Worm (Caenorhabditis elegans): ENCODE data around the gene lag-2.

The lag-2 gene

DNA sequence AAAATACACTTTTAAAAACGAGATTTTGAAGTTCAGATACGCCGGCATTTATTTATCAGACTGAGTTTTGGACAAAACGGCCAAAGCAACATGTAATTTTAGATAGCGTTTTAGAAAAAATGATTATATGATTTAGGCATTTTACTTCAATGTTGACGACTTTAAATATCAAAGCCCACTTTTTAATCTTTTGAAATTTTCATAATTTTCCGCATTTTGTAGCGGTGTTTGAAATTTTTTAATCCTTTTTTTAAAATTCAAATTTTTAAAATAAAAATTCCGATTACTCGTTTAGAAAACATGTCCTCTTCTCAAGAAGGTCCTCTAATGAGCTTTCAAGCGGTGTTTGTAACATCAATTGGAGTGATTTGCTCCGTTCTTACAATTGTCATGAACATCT is 18.3 kb upstream of the lag-2 start, which contains the start of gene srbc-6:
TSS of gene srbc-6 (plus strand) at position 301 of the 400 bp plus-strand sequence.
- no peak for TF ChIP-seq unc-62 (GFP tag; optimal IDR thresholded peaks at IDR 0.05)

DNA sequence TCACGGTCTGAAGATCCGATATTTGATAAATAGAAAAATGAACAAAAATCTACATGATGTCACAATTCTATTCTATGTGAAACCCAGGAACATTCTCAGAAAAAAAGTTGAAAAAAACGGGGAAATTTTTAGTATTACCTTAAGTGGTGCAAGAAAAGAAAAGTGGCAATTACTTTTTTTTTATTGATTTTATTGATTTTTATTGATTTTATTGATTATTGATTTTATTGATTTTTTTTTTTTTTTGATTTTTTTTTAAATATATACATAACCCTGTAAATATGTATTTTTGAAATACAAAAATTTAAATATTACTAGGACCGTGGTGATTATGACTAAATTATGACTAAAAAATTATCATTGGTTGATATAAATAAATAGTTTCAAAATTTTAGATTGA is 16.5 kb upstream of the lag-2 start:
- TF ChIP-seq unc-62 (GFP tag; optimal IDR thresholded peaks at IDR 0.05), result no peak

DNA sequence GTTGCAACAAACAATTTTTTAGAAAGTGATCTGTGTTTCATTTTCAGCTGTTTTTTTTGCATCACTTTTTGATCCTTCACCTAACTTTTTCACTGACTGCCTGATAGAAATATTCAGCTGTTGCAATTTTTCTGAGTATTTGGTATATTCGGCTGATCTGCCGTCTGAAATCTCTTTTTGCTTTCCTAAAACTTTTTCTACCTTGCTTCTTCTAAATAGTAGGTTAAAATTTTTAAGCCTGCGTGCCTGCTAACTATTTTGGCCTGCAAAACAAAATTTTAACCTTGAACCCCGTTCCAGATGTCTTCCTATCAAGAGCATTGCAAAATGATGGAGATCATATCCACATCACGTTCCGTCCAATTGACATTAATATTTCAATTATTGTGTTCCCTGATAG is 12.0 kb upstream of the lag-2 start, which contains the start of gene srab-8:
TSS of gene srab-8 (plus strand) at position 301 of the 400 bp plus-strand sequence.
- TF ChIP-seq unc-62 (GFP tag; optimal IDR thresholded peaks at IDR 0.05), result no peak

DNA sequence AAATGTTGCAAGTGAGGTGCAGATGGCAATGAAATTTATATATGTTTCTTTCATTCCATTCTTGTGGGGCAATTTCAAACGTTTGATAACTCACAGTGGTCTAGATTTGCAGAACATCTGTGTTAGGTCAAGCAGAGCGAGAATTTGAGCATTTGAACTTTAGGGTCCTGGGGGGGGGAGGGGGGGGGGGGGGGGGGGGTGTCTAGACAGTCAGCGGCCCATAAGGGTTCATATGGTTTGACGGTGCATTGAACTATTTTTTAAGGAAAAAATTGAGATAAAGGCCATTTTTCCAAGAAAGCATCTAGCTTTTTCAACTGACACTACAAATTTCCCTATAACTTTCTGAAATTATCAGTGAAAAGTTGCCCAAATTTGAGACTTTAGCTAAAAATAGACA is 2.3 kb upstream of the lag-2 start:
- no peak for TF ChIP-seq unc-62 (GFP tag; optimal IDR thresholded peaks at IDR 0.05)

DNA sequence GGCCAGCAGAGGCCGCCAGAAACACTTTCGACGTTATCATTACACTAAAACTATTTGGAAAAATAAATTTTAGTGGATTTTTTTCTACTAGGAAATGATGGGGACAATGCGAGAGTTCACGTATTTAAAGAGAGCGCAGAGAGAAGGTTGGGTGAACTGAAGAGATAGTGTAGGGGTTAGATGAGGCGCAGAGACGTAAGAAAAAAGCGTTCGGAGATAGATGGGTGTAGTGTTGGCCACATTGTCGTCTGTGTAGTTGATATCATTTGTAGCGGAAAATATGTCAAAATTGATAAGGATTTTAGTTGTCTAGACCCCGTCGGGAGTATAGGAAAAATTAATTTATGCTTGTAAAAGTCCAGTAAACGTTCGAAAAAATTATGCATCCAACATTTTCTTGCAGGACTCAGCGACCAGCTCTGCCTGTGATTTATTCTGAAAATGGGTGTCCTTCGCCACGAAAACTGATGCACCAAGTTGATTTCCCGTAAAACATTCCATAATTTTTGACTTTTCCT is 5.0 kb downstream of the lag-2 start, which contains the start of the genes Y73C8B.3 and Y73C8B.9:
TSS of gene Y73C8B.3 (minus strand) at position 147 of the 518 bp plus-strand sequence.
TSS of gene Y73C8B.9 (plus strand) at position 468 of the 518 bp plus-strand sequence.
- no peak for TF ChIP-seq unc-62 (GFP tag; optimal IDR thresholded peaks at IDR 0.05)

DNA sequence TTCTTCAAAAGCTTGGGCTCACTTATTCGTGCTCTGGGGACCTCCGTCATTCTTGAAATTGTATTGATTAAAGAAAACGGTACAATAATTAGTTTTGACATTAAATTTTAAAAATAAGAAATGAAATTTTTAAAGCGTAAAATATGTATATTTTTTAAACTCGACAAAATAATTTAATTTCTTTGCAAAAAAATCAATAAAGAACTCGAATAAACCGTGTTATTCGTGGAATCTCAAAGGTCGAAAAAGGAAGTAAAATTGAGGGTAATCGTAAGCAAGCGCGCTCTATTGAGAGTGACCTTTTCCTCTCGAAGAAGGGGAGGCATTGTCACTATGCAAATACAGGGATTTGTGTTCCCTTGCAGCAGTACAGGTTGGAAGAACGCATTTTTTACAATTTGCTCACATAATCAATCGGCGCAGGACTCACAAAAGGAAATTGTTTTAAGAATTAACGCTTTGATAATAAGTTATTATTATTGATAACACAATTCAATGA is 6.9 kb downstream of the lag-2 start, which contains the start of gene Y73C8B.2:
TSS of gene Y73C8B.2 (minus strand) at position 51 of the 499 bp plus-strand sequence.
- no peak for TF ChIP-seq unc-62 (GFP tag; optimal IDR thresholded peaks at IDR 0.05)

DNA sequence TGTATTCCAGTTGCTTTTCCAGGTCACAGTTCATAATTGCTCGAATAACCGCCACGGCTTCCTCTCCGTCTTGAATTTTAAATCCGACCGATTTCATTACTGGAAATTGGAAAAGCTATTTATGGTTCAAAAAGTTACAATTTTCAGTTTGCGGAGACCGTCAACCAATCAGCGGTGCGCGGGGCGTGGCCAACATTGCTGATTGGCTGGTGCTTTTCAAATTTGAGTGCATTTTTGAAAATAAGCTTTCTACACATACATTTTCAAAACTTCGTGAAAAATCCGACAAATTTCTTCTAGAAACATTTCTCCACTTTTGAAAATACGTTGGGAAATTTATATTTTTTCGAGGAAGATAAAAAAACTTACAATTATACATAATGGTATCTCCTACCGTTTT is 7.7 kb downstream of the lag-2 start:
- TF ChIP-seq unc-62 (GFP tag; optimal IDR thresholded peaks at IDR 0.05), result no peak

DNA sequence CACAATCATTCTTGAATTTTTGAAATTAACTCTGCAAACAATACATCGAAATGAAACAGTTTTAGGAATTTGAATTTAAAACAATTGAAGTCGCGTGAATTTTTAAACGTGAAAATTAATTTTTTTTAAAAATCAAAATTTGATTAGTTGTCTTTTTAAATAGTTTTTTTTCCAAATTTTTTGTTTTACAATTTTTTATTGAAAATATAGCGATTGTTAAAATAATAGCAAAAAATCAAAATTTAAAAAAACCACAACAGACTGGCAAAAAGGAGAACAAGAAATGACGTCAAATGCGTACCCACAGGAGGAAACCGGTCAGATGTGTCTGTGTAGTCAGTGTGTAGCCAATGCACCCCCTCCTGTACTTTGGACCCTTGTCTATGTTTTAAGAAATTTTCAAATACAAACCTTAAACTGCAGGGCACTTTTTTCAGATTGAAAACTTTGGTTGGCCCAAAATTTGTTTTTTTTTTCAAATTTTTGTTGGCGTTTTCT is 8.7 kb downstream of the lag-2 start, which contains the start of the genes Y73C8B.1 and Y73C8B.5:
TSS of gene Y73C8B.1 (minus strand) at position 51 of the 498 bp plus-strand sequence.
TSS of gene Y73C8B.5 (plus strand) at position 437 of the 498 bp plus-strand sequence.
- TF ChIP-seq unc-62 (GFP tag; optimal IDR thresholded peaks at IDR 0.05), result no peak

DNA sequence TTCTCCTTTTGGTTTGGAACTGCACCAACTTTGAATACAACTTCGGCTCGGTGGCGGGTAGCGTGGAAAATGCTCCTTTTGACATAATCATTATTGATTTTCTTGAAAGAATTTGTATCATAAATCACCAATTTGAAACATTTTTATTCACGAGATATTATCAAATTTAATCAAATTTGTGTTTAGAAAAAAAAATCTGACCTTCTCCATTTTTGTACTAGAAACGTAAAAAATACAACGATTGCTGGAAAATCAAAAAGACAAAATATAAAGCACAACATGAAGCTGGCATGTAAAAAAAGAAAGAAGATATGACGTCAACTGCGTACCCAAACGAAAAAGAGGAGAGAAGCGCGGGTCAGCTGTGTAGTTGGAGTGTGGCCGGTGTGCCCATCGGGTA is 12.2 kb downstream of the lag-2 start, which contains the start of gene K08D9.4:
TSS of gene K08D9.4 (minus strand) at position 101 of the 400 bp plus-strand sequence.
- no peak for TF ChIP-seq unc-62 (GFP tag; optimal IDR thresholded peaks at IDR 0.05)

DNA sequence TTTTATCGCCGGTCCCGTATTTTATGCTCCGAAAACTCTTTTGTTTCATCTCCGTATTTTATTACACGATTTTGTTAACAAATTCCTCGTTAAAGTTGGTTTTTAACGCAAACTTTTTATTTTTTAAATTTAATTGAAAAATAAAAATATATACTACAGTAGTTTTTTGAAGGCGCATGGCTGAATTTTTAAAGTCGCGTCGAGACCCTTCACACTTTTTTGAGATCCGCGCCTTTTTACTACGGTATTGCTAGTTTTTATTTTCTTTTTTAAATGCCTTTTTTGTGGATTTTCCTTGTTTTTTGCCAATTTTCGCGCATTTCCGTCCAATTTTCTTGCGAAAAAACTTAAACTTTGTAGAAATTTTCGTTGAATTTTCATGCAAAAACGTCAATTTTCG is 16.3 kb downstream of the lag-2 start:
- no peak for TF ChIP-seq unc-62 (GFP tag; optimal IDR thresholded peaks at IDR 0.05)

DNA sequence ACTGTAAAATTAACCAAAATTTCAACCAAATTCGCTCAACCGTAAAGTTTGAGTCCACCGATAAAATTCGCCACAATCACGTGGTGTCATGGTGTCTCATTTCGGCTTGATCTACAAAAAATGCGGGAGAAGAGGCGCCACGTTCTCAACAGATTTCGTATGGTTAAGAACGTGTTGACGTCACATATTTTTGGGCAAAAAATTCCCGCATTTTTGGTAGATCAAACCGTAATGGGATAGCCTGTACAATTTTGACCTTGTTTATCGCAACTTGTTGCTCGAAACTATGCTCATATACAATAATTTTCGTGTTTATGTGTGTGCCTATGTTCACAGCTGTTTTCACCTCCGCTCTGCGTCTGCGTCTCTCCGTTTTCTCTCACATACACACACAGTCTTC is 20.8 kb downstream of the lag-2 start:
- no peak for TF ChIP-seq unc-62 (GFP tag; optimal IDR thresholded peaks at IDR 0.05)

DNA sequence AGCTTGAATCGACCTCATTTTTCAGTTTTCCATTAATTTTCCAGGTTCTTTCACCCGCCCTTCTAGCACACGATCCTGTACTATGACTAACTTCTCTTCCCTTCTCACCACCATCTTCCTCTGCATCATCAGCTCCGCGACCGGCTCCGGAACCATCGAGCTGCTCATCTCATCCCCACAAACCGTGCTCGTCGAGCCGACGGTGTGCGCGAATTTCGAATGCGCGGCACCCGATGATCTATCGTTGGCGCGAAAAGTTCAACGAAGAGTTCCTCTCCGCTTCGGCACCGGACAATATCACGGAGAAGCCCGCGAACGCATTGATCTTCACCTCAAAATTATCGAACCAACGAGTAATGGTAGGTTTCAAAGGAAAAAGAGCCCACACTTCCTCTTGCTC is 22.0 kb downstream of the lag-2 start, which contains the start of gene apx-1:
TSS of gene apx-1 (plus strand) at position 50 of the 400 bp plus-strand sequence.
- TF ChIP-seq unc-62 (GFP tag; optimal IDR thresholded peaks at IDR 0.05), result no peak

DNA sequence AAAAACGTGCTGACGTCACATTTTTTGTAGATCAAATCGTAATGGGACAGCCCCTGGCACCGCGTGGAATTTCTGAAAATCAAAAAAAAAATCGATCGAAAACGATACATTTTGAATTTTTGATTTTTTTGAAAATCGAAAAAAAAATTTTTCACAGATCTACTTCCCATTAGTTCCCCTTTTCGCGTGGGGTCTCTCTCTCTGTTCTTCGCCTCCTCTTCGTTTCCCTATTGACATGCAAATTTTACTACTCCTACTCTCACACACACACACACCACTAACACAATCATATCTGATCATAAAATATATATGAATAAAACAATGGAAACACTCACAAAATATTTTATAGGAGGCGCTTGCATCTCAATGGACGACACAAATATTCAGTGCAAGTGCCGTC is 30.5 kb downstream of the lag-2 start:
- no peak for TF ChIP-seq unc-62 (GFP tag; optimal IDR thresholded peaks at IDR 0.05)

DNA sequence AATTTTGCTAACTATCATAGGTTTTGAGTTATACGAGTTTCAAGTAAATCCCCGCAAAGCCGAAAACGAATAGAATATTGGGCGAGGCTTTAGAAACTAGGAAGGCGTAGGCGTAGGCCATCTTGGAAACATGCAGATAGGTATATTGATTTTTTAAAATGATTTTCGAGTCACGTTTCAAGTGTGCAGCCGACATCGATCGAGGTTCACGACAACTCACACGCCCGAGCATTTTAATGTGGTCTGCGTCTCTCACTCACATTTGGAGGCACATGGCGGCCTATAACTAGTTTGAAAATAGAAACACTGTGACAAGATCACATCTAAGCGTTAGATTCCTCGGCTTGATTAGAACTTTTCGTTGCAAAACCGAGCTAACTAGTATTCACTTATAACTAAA is 39.2 kb downstream of the lag-2 start, which contains the start of gene K08D9.2:
TSS of gene K08D9.2 (plus strand) at position 301 of the 400 bp plus-strand sequence.
- no peak for TF ChIP-seq unc-62 (GFP tag; optimal IDR thresholded peaks at IDR 0.05)

DNA sequence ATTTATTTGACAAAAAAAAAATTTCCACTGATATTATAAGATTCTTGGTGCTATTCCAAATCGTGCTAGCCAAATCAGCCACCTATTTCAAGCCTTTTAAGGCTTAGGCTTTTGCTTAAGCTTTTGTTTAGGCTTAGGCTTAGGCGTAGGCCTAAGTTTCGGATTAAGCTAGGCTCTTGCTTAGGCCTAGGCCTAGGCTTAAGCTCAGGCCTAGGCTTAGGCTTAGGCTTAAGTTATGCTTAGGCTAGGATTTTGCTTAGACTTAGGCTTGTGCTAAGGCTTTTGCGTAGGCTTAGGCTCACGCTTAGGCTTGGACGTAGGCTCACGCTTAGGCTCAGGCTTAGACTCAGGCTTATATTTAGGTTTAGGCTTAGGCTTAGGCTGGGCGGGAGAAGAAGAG is 42.0 kb downstream of the lag-2 start:
- no peak for TF ChIP-seq unc-62 (GFP tag; optimal IDR thresholded peaks at IDR 0.05)

DNA sequence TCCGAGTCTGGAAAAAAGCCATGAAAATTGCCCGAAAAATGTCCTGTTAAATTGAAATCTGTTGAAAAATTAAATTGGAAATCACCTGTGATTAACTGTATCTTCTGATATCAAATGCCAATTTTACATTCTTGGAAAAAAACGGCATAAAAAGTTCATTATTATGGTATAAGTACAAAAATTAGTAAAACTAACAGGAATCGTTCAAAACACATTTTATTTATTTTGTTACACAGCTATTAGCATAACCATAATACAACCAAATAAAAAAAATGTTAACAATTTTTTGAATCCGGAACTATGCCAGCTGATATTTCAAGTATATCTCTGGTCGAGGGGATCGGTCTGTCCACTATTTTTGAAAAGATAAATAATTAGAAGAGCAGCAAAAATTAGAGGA is 42.5 kb downstream of the lag-2 start, which contains the start of gene K08D9.10:
TSS of gene K08D9.10 (plus strand) at position 301 of the 400 bp plus-strand sequence.
- no peak for TF ChIP-seq unc-62 (GFP tag; optimal IDR thresholded peaks at IDR 0.05)

DNA sequence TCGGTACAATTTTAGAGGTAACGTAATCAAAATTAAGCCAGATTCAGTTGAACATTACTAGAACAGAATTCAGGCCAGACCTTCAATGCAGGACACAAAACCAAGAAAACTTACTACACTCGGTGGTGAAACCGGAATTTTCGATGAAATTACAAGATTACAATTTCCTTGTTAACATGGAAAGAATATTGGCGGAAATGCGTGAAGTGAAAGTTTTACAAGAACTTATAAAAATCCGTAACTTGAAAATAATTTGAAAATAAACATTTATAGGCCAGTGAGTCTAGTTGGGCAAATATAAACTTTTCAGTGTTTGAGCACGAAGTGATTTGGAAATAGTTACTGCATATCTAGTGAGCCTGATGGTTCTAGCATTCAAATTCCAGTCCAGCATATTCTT is 46.7 kb downstream of the lag-2 start, which contains the start of gene K08D9.6:
TSS of gene K08D9.6 (minus strand) at position 101 of the 400 bp plus-strand sequence.
- no peak for TF ChIP-seq unc-62 (GFP tag; optimal IDR thresholded peaks at IDR 0.05)
